Worm (Caenorhabditis elegans): ENCODE measurements around the gene C42D4.3.

Gene C42D4.3

ce11 chrIV:7184597-7184996 lies 5.6 kb downstream of the C42D4.3 start, which contains the start of gene clec-179:
TSS of gene clec-179 (minus strand) at chrIV:7184697.
- no peak for TF ChIP-seq gei-8 (GFP tag; optimal IDR thresholded peaks at IDR 0.05)
- TF ChIP-seq unc-130 (GFP tag; optimal IDR thresholded peaks at IDR 0.05), result no peak
- no peak for TF ChIP-seq dve-1 (tag; optimal IDR thresholded peaks at IDR 0.05; ENCODE audit: insufficient read depth)
- no peak for TF ChIP-seq hlh-30 (tag; optimal IDR thresholded peaks at IDR 0.05; ENCODE audit: insufficient read depth)
- TF ChIP-seq nhr-6 (tag; optimal IDR thresholded peaks at IDR 0.05), result no peak
- no peak for TF ChIP-seq jun-1 (tag; optimal IDR thresholded peaks at IDR 0.05)
- no peak for TF ChIP-seq snpc-1.2 (GFP tag; IDR thresholded peaks at IDR 0.05)
- no peak for TF ChIP-seq tra-1 (GFP tag; IDR thresholded peaks at IDR 0.05)
- TF ChIP-seq dmd-9 (GFP tag; IDR thresholded peaks at IDR 0.05), result no peak
- TF ChIP-seq Y48G9A.11 (GFP tag; IDR thresholded peaks at IDR 0.05), result no peak
- TF ChIP-seq nhr-237 (tag; optimal IDR thresholded peaks at IDR 0.05), result no peak
- no peak for TF ChIP-seq ZK337.2 (GFP tag; IDR thresholded peaks at IDR 0.05)
- TF ChIP-seq egl-27 (tag; optimal IDR thresholded peaks at IDR 0.05), result no peak
- TF ChIP-seq mxl-3 (GFP tag; optimal IDR thresholded peaks at IDR 0.05), result no peak
- no peak for TF ChIP-seq set-16 (GFP tag; IDR thresholded peaks at IDR 0.05)
- no peak for TF ChIP-seq zip-2 (tag; optimal IDR thresholded peaks at IDR 0.05)
- no peak for TF ChIP-seq ceh-82 (tag; optimal IDR thresholded peaks at IDR 0.05)

DNA sequence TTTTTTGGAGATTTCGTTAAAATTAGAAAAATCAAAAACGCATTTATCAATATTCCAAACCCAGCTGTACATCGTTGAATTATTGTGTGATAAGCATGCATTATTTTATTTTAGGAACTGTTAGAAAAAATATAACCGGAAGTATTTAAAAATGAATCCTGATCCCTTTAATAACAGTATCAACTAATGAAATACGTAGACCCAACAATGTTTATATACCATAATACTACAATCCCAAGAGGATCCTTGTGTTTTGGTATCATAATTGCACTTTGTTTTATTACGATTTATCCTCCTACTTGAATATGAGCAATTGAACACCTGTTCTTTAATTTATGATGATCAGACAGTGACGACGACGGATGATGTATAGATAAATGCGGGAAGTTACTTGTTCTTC lies 7.7 kb downstream of the C42D4.3 start, which contains the start of gene str-249:
Gene str-249 (minus strand): TSS at position 101 of the 400 bp plus-strand sequence.
- TF ChIP-seq ZK337.2 (GFP tag; IDR thresholded peaks at IDR 0.05) (no peak), F37D6.2 (tag; optimal IDR thresholded peaks at IDR 0.05) (no peak), jun-1 (tag; optimal IDR thresholded peaks at IDR 0.05) (no peak), snpc-4 (tag; optimal IDR thresholded peaks at IDR 0.05) (no peak), ces-1 (GFP tag; optimal IDR thresholded peaks at IDR 0.05) (no peak), zfp-2 (tag; optimal IDR thresholded peaks at IDR 0.05) (no peak), lin-13 (GFP tag; optimal IDR thresholded peaks at IDR 0.05) (no peak), D1046.2 (GFP tag; IDR thresholded peaks at IDR 0.05) (no peak), mes-2 (tag; optimal IDR thresholded peaks at IDR 0.05; ENCODE audit: poor library complexity, severe bottlenecking) (no peak), zip-11 (GFP tag; IDR thresholded peaks at IDR 0.05) (no peak), lin-38 (GFP tag; IDR thresholded peaks at IDR 0.05) (no peak), dmd-6 (GFP tag; IDR thresholded peaks at IDR 0.05) (no peak), snpc-1.2 (GFP tag; IDR thresholded peaks at IDR 0.05) (no peak), zip-2 (tag; optimal IDR thresholded peaks at IDR 0.05) (no peak), php-3 (GFP tag; IDR thresholded peaks at IDR 0.05) (no peak), lin-39 (tag; optimal IDR thresholded peaks at IDR 0.05) (no peak)

ce11 chrIV:7188030-7188429 lies 9.0 kb downstream of the C42D4.3 start, which contains the start of gene C42D4.13:
TSS of gene C42D4.13 (minus strand) at chrIV:7188130.
- TF ChIP-seq egl-43 (GFP tag; IDR thresholded peaks at IDR 0.05) (no peak), zip-11 (GFP tag; IDR thresholded peaks at IDR 0.05) (no peak), Y5F2A.4 (GFP tag; optimal IDR thresholded peaks at IDR 0.05) (no peak), ceh-20 (GFP tag; IDR thresholded peaks at IDR 0.05) (no peak), ceh-44 (GFP tag; IDR thresholded peaks at IDR 0.05) (no peak), F44E2.7 (GFP tag; IDR thresholded peaks at IDR 0.05) (no peak)

ce11 chrIV:7188528-7189422 lies 9.7 kb downstream of the C42D4.3 start, which contains the start of gene srlf-7:
TSS of gene srlf-7 (plus strand) at chrIV:7189287.
- TF ChIP-seq mep-1 (tag; optimal IDR thresholded peaks at IDR 0.05) (peak; percentile 70), snpc-4 (tag; optimal IDR thresholded peaks at IDR 0.05) (no peak), jun-1 (tag; optimal IDR thresholded peaks at IDR 0.05) (peak; percentile 62), lir-3 (tag; optimal IDR thresholded peaks at IDR 0.05) (no peak), lsy-2 (tag; optimal IDR thresholded peaks at IDR 0.05) (peak in 1 of 2 experiments; percentile 48), F26F4.8 (GFP tag; conservative IDR thresholded peaks at IDR 0.05) (no peak), nhr-48 (tag; optimal IDR thresholded peaks at IDR 0.05) (peak; percentile 87), attf-4 (tag; optimal IDR thresholded peaks at IDR 0.05) (no peak), hlh-11 (tag; optimal IDR thresholded peaks at IDR 0.05) (peak; percentile 95), snpc-1.2 (GFP tag; IDR thresholded peaks at IDR 0.05) (no peak), unc-62 (GFP tag; optimal IDR thresholded peaks at IDR 0.05 in 1 of 2) (peak; percentile 29 to 47), unc-62 (tag; optimal IDR thresholded peaks at IDR 0.05) (no peak), zip-11 (GFP tag; IDR thresholded peaks at IDR 0.05) (no peak), aha-1 (tag) (peak; percentile 96), zag-1 (tag; optimal IDR thresholded peaks at IDR 0.05) (no peak), pqm-1 (tag; optimal IDR thresholded peaks at IDR 0.05) (peak; percentile 97)

All from whole organism, L4 larva.